Fruit fly (Drosophila melanogaster) whole organism, embryonic: ENCODE measurements around the gene spg.
A peak's percentile ranks its signal among the peaks of the same experiment; 100 is the strongest.

Experiments used
- Atf-2 ChIP-seq: fragments of 200-800 bp; sonication (Bioruptor generic); optimal IDR thresholded peaks from 2 replicates; lab custom pipeline; 2016; ENCODE audit warnings: missing biosample characterization, missing genetic modification characterization
- Atf6 ChIP-seq: fragments of 200-800 bp; sonication (Bioruptor generic); IDR thresholded peaks from 2 replicates; pipeline ENCODE4 v1.3.6; 2022; ENCODE audit warnings: missing biosample characterization, missing genetic modification characterization
- Bteb2 ChIP-seq: fragments of 200-800 bp; sonication (Bioruptor generic); optimal IDR thresholded peaks from 2 replicates; lab custom pipeline; 2016; ENCODE audit warnings: missing biosample characterization, missing genetic modification characterization
- CG1024 ChIP-seq: fragments of 200-800 bp; sonication (Bioruptor generic); IDR thresholded peaks from 2 replicates; pipeline ENCODE4 v1.3.6; 2022; ENCODE audit warnings: missing biosample characterization, missing genetic modification characterization
- CG10565 ChIP-seq: fragments of 200-800 bp; sonication (Bioruptor generic); optimal IDR thresholded peaks from 3 replicates; lab custom pipeline; 2016; ENCODE audit warnings: missing biosample characterization, mild to moderate bottlenecking, missing genetic modification characterization
- CG10959 ChIP-seq: fragments of 200-800 bp; sonication (Bioruptor generic); IDR thresholded peaks from 2 replicates; pipeline ENCODE4 v1.3.6; 2022; ENCODE audit warnings: missing biosample characterization, missing genetic modification characterization
- CG11247 ChIP-seq: fragments of 200-800 bp; sonication (Bioruptor generic); IDR thresholded peaks from 2 replicates; pipeline ENCODE4 v1.3.6; 2022; ENCODE audit warnings: missing biosample characterization, missing genetic modification characterization
- CG11696 ChIP-seq: fragments of 200-800 bp; sonication (Bioruptor generic); IDR thresholded peaks from 2 replicates; pipeline ENCODE4 v1.3.6; 2022; ENCODE audit warnings: missing biosample characterization, missing genetic modification characterization
- CG1233 ChIP-seq: fragments of 200-800 bp; sonication (Bioruptor generic); optimal IDR thresholded peaks from 4 replicates; lab custom pipeline; 2018; ENCODE audit warnings: missing biosample characterization, mild to moderate bottlenecking, missing genetic modification characterization
- CG17328 ChIP-seq: fragments of 200-800 bp; sonication (Bioruptor generic); IDR thresholded peaks from 2 replicates; pipeline ENCODE4 v1.3.6; 2022; ENCODE audit warnings: missing biosample characterization, missing genetic modification characterization
- CG18476 ChIP-seq: fragments of 200-800 bp; sonication (Bioruptor generic); optimal IDR thresholded peaks from 2 replicates; lab custom pipeline; 2016; ENCODE audit warnings: missing biosample characterization, mild to moderate bottlenecking, missing genetic modification characterization
- CG2120 ChIP-seq: fragments of 200-800 bp; sonication (Bioruptor generic); optimal IDR thresholded peaks from 3 replicates; lab custom pipeline; 2016; ENCODE audit warnings: missing biosample characterization, missing genetic modification characterization
- CG2712 ChIP-seq: fragments of 200-800 bp; optimal IDR thresholded peaks from 3 replicates; lab custom pipeline; 2019; ENCODE audit warnings: missing biosample characterization, mild to moderate bottlenecking, missing genetic modification characterization, moderate library complexity
- CG2875 ChIP-seq: fragments of 200-800 bp; sonication (Bioruptor generic); optimal IDR thresholded peaks from 2 replicates; lab custom pipeline; 2017; ENCODE audit warnings: missing biosample characterization, mild to moderate bottlenecking, missing genetic modification characterization, missing genetic modification reagents
- CG32532 ChIP-seq: fragments of 200-800 bp; sonication (Bioruptor generic); IDR thresholded peaks from 2 replicates; pipeline ENCODE4 v1.3.6; 2022; ENCODE audit warnings: missing biosample characterization, missing genetic modification characterization
- CG3281 ChIP-seq: fragments of 200-800 bp; sonication (Bioruptor generic); optimal IDR thresholded peaks from 3 replicates; lab custom pipeline; 2017; ENCODE audit warnings: missing biosample characterization, mild to moderate bottlenecking, missing genetic modification characterization
- CG3995 ChIP-seq: fragments of 200-800 bp; sonication (Bioruptor generic); optimal IDR thresholded peaks from 3 replicates; lab custom pipeline; 2016; ENCODE audit warnings: missing biosample characterization, missing genetic modification characterization
- CG4707 ChIP-seq: fragments of 200-800 bp; sonication (Bioruptor generic); optimal IDR thresholded peaks from 2 replicates; lab custom pipeline; 2018; ENCODE audit warnings: missing biosample characterization, mild to moderate bottlenecking, missing genetic modification characterization, moderate library complexity
- CG9817 ChIP-seq: fragments of 200-800 bp; sonication (Bioruptor generic); optimal IDR thresholded peaks from 2 replicates; lab custom pipeline; 2018; ENCODE audit warnings: missing biosample characterization, mild to moderate bottlenecking, missing genetic modification characterization, moderate library complexity
- CG9932 ChIP-seq: fragments of 200-800 bp; sonication (Bioruptor generic); IDR thresholded peaks from 2 replicates; pipeline ENCODE4 v1.3.6; 2022; ENCODE audit warnings: missing biosample characterization, missing genetic modification characterization
- CHES-1-like ChIP-seq: fragments of 200-800 bp; sonication (Bioruptor generic); optimal IDR thresholded peaks from 2 replicates; lab custom pipeline; 2016; ENCODE audit warnings: missing biosample characterization, missing genetic modification characterization
- Ets65A ChIP-seq: fragments of 200-800 bp; sonication (Bioruptor generic); peaks from one replicate; lab custom pipeline; 2016; ENCODE audit warnings: missing biosample characterization, missing genetic modification characterization
- GATAe ChIP-seq: fragments of 200-800 bp; sonication (Bioruptor generic); conservative IDR thresholded peaks from 2 replicates; pipeline ENCODE4 v1.3.6; 2022; ENCODE audit warnings: missing biosample characterization, missing genetic modification characterization
- H2.0 ChIP-seq: fragments of 200-800 bp; sonication (Bioruptor generic); IDR thresholded peaks from 2 replicates; pipeline ENCODE4 v1.3.6; 2022; ENCODE audit warnings: missing biosample characterization, missing genetic modification characterization
- Lhr ChIP-seq: fragments of 200-800 bp; sonication (Bioruptor generic); optimal IDR thresholded peaks from 3 replicates; lab custom pipeline; 2017; ENCODE audit warnings: mild to moderate bottlenecking, missing biosample characterization, missing genetic modification reagents, missing genetic modification characterization
- Neu2 ChIP-seq: fragments of 200-800 bp; sonication (Bioruptor generic); optimal IDR thresholded peaks from 3 replicates; lab custom pipeline; 2016; ENCODE audit warnings: missing biosample characterization, missing genetic modification characterization, borderline replicate concordance
- Nf-YA ChIP-seq: fragments of 200-800 bp; sonication (Bioruptor generic); IDR thresholded peaks from 2 replicates; pipeline ENCODE4 v1.3.6; 2022; ENCODE audit warnings: missing biosample characterization, missing genetic modification characterization
- NfI ChIP-seq: fragments of 200-800 bp; sonication (Bioruptor generic); optimal IDR thresholded peaks from 3 replicates; lab custom pipeline; 2018; ENCODE audit warnings: missing biosample characterization, mild to moderate bottlenecking, missing genetic modification characterization, moderate library complexity
- Oli ChIP-seq: fragments of 200-800 bp; sonication (Bioruptor generic); optimal IDR thresholded peaks from 2 replicates; lab custom pipeline; 2018; ENCODE audit warnings: missing biosample characterization, mild to moderate bottlenecking, missing genetic modification characterization, moderate library complexity
- PHDP ChIP-seq: fragments of 200-800 bp; sonication (Bioruptor generic); optimal IDR thresholded peaks from 3 replicates; lab custom pipeline; 2018; ENCODE audit warnings: missing biosample characterization, mild to moderate bottlenecking, missing genetic modification characterization, moderate library complexity
- Ravus ChIP-seq: fragments of 200-800 bp; sonication (Bioruptor generic); IDR thresholded peaks from 2 replicates; pipeline ENCODE4 v1.3.6; 2022; ENCODE audit warnings: missing biosample characterization, missing genetic modification characterization
- Sry-δ ChIP-seq: fragments of 200-800 bp; sonication (Bioruptor generic); optimal IDR thresholded peaks from 2 replicates; lab custom pipeline; 2016; ENCODE audit warnings: missing biosample characterization, missing genetic modification characterization
- ap ChIP-seq: fragments of 200-800 bp; sonication (Bioruptor generic); IDR thresholded peaks from 2 replicates; pipeline ENCODE4 v1.3.6; 2022; ENCODE audit warnings: missing biosample characterization, missing genetic modification characterization
- dm ChIP-seq: fragments of 200-800 bp; sonication (Bioruptor generic); optimal IDR thresholded peaks from 3 replicates; lab custom pipeline; 2016; ENCODE audit warnings: missing biosample characterization, missing genetic modification characterization
- gsb ChIP-seq: fragments of 200-800 bp; sonication (Bioruptor generic); IDR thresholded peaks from 2 replicates; pipeline ENCODE4 v1.3.6; 2022; ENCODE audit warnings: missing biosample characterization, missing genetic modification characterization
- hkb ChIP-seq, 2 experiments: fragments of 200-800 bp in 1 of 2; fragments of >200 bp in 1 of 2; sonication (Bioruptor generic) in 1 of 2; IDR thresholded peaks in 1 of 2; optimal IDR thresholded peaks in 1 of 2; 2 replicates each; pipeline versions ENCODE4 v1.3.6 to Lab custom; 2017 to 2022; ENCODE audit warnings: missing biosample characterization in 1 of 2, missing genetic modification characterization in 1 of 2
- inv ChIP-seq: fragments of 200-800 bp; sonication (Bioruptor generic); IDR thresholded peaks from 2 replicates; pipeline ENCODE4 v1.3.6; 2022; ENCODE audit warnings: missing biosample characterization, missing genetic modification characterization; ENCODE audit not compliant: partially characterized antibody
- lola ChIP-seq, 3 experiments: fragments of >200 bp in 2 of 3; fragments of 200-800 bp in 1 of 3; sonication (Bioruptor generic) in 1 of 3; optimal IDR thresholded peaks; 2 replicates each; lab custom pipeline; 2017 to 2019; ENCODE audit warnings: missing biosample characterization in 3 of 3, missing genetic modification characterization in 3 of 3, mild to moderate bottlenecking in 1 of 3, moderate library complexity in 1 of 3
- maf-S ChIP-seq: fragments of 200-800 bp; sonication (Bioruptor generic); optimal IDR thresholded peaks from 2 replicates; lab custom pipeline; 2016; ENCODE audit warnings: missing biosample characterization, missing genetic modification characterization
- mirr ChIP-seq: fragments of 200-800 bp; sonication (Bioruptor generic); optimal IDR thresholded peaks from 3 replicates; lab custom pipeline; 2018; ENCODE audit warnings: missing biosample characterization, mild to moderate bottlenecking, missing genetic modification characterization
- pum ChIP-seq: fragments of 200-800 bp; sonication (Bioruptor generic); optimal IDR thresholded peaks from 2 replicates; lab custom pipeline; 2016; ENCODE audit warnings: missing biosample characterization, missing genetic modification characterization
- ranshi ChIP-seq: fragments of 200-800 bp; sonication (Bioruptor generic); IDR thresholded peaks from 2 replicates; pipeline ENCODE4 v1.3.6; 2022; ENCODE audit warnings: missing biosample characterization, missing genetic modification characterization
- sc ChIP-seq, 3 experiments: fragments of >200 bp in 2 of 3; fragments of 200-800 bp in 1 of 3; sonication (Bioruptor generic) in 1 of 3; optimal IDR thresholded peaks; 2 replicates in 2 of 3; 3 replicates in 1 of 3; lab custom pipeline; 2017; ENCODE audit warnings: mild to moderate bottlenecking in 1 of 3, missing biosample characterization in 1 of 3, missing genetic modification characterization in 1 of 3, missing genetic modification reagents in 1 of 3
- tio ChIP-seq: fragments of 200-800 bp; sonication (Bioruptor generic); optimal IDR thresholded peaks from 2 replicates; lab custom pipeline; 2017; ENCODE audit warnings: missing biosample characterization, missing genetic modification characterization, inconsistent platforms
- usp ChIP-seq: fragments of >200 bp; optimal IDR thresholded peaks from 2 replicates; lab custom pipeline; 2017; ENCODE audit warnings: missing biosample characterization, missing genetic modification characterization
- wdn ChIP-seq: fragments of 200-800 bp; sonication (Bioruptor generic); IDR thresholded peaks from 2 replicates; pipeline ENCODE4 v1.3.6; 2022; ENCODE audit warnings: missing biosample characterization, missing genetic modification characterization
- zfh1 ChIP-seq: fragments of 200-800 bp; sonication (Bioruptor generic); IDR thresholded peaks from 3 replicates; pipeline ENCODE4 v1.3.6; 2022; ENCODE audit warnings: missing biosample characterization, missing genetic modification characterization
- zfh2 ChIP-seq: fragments of 200-800 bp; sonication (Bioruptor generic); optimal IDR thresholded peaks from 2 replicates; lab custom pipeline; 2016; ENCODE audit warnings: missing biosample characterization, missing genetic modification characterization

The spg gene

dm6 chr3R:28904174-28904573 lies 59.1 kb downstream of the spg start (continued):
- peak; percentile 29; the same call in 1 of the 2 replicates for TF ChIP-seq CG32532 (GFP tag; lab: Robert Waterston, UW)
- peak; percentile 39; the same call in 1 of the 2 replicates for TF ChIP-seq gsb (GFP tag; lab: Robert Waterston, UW)
- TF ChIP-seq pum (GFP tag; lab: Kevin White, UChicago) = peak; percentile 16
- no peak for TF ChIP-seq Lhr (GFP tag; lab: Kevin White, UChicago)
- TF ChIP-seq zfh2 (GFP tag; lab: Kevin White, UChicago) = no peak
- peak; percentile 21 for TF ChIP-seq CG9817 (tag; lab: Kevin White, UChicago)
- TF ChIP-seq Ets65A = no peak
- TF ChIP-seq sc (optimal IDR thresholded peaks at IDR 0.05; lab: Kevin White, UChicago) = no peak
- no peak for TF ChIP-seq sc (GFP tag; optimal IDR thresholded peaks at IDR 0.05; lab: Kevin White, UChicago)
- peak; percentile 40; the same call in 1 of the 2 replicates for TF ChIP-seq CG9932 (GFP tag; lab: Robert Waterston, UW)
- no peak for TF ChIP-seq CG11696 (GFP tag; lab: Robert Waterston, UW)
- no peak for TF ChIP-seq mirr
- peak; percentile 51; the same call in 1 of the 2 replicates for TF ChIP-seq Nf-YA (GFP tag; lab: Robert Waterston, UW)
- TF ChIP-seq Atf6 (GFP tag; lab: Robert Waterston, UW) = 0 out of 2 replicates have a peak, but pooled peaks have one; percentile 18
- TF ChIP-seq Oli (tag; lab: Kevin White, UChicago) = peak; percentile 59
- no peak for TF ChIP-seq CG4707 (GFP tag; lab: Kevin White, UChicago)
- TF ChIP-seq Atf-2 (GFP tag; lab: Kevin White, UChicago) = no peak
- TF ChIP-seq CG3281 (GFP tag; lab: Kevin White, UChicago) = no peak

- TF ChIP-seq tio (GFP tag; lab: Kevin White, UChicago) = no peak
- no peak for TF ChIP-seq CG3995 (GFP tag; lab: Kevin White, UChicago)
- no peak for TF ChIP-seq CG10565 (GFP tag; lab: Kevin White, UChicago)
- TF ChIP-seq H2.0 (GFP tag; lab: Robert Waterston, UW) = peak; percentile 83
- TF ChIP-seq inv (GFP tag; lab: Robert Waterston, UW) = no peak
- peak; percentile 78 for TF ChIP-seq CG17328 (GFP tag; lab: Robert Waterston, UW)
- TF ChIP-seq Sry-δ (GFP tag; lab: Kevin White, UChicago) = peak; percentile 23
- peak; percentile 58; the same call in 1 of the 2 replicates for TF ChIP-seq Ravus (GFP tag; lab: Robert Waterston, UW)
- 0 out of 2 replicates have a peak, but pooled peaks have one; percentile 29 for TF ChIP-seq GATAe (GFP tag; lab: Robert Waterston, UW)
- peak in 1 of 3 experiments; percentile 4 for TF ChIP-seq lola (GFP tag; optimal IDR thresholded peaks at IDR 0.05; lab: Kevin White, UChicago)
- peak; percentile 83 for TF ChIP-seq PHDP (tag; lab: Kevin White, UChicago)
- peak; percentile 30 for TF ChIP-seq CG2875
- no peak for TF ChIP-seq Neu2 (GFP tag; lab: Kevin White, UChicago)
- TF ChIP-seq wdn = peak; percentile 79; the same call in 1 of the 2 replicates
- peak; percentile 81 for TF ChIP-seq Bteb2 (GFP tag; lab: Kevin White, UChicago)
- peak; percentile 48; the same call in 1 of the 2 replicates for TF ChIP-seq CG1024 (GFP tag; lab: Robert Waterston, UW)
- no peak for TF ChIP-seq hkb (optimal IDR thresholded peaks at IDR 0.05; lab: Kevin White, UChicago)
- peak; percentile 78 for TF ChIP-seq hkb (GFP tag; IDR thresholded peaks at IDR 0.05; lab: Robert Waterston, UW)
- TF ChIP-seq dm (GFP tag; lab: Kevin White, UChicago) = peak; percentile 11
- TF ChIP-seq CG18476 = no peak
- peak; percentile 66 for TF ChIP-seq CG2712
- peak; percentile 86 for TF ChIP-seq CG11247 (GFP tag; lab: Robert Waterston, UW)
- TF ChIP-seq CG10959 (GFP tag; lab: Robert Waterston, UW) = no peak
- TF ChIP-seq usp (GFP tag; lab: Kevin White, UChicago) = no peak
- peak; percentile 59 for TF ChIP-seq ap (GFP tag; lab: Robert Waterston, UW)
- TF ChIP-seq maf-S = peak; percentile 68
- peak; percentile 86 for TF ChIP-seq ranshi (GFP tag; lab: Robert Waterston, UW)
- TF ChIP-seq CG2120 (GFP tag; lab: Kevin White, UChicago) = peak; percentile 88
- peak; percentile 85 for TF ChIP-seq NfI (GFP tag; lab: Kevin White, UChicago)
- peak; percentile 58 for TF ChIP-seq CG1233 (GFP tag; lab: Kevin White, UChicago)
- TF ChIP-seq CHES-1-like = peak; percentile 86
- peak; percentile 83 for TF ChIP-seq zfh1 (GFP tag; lab: Robert Waterston, UW)
Observed at dm6 chr3R:28904816-28905435, 59.9 kb downstream of the spg start.
